Worm (Caenorhabditis elegans) whole organism, L2 larva: ENCODE data around the gene Y51B9A.5.

Source experiments
- R02D3.7 ChIP-seq: fragments of 150-350 bp; optimal IDR thresholded peaks from 2 replicates; lab custom pipeline; 2014; ENCODE audit warnings: missing biosample characterization, missing genetic modification characterization
- ZK546.5 ChIP-seq: sonication (generic microtip); optimal IDR thresholded peaks from 2 replicates; lab custom pipeline; 2017; ENCODE audit warnings: missing biosample characterization, missing genetic modification characterization
- ama-1 ChIP-seq: fragments of 150-350 bp; optimal IDR thresholded peaks from 2 replicates; lab custom pipeline; 2018; ENCODE audit warnings: inconsistent platforms
- ceh-82 ChIP-seq: fragments of 150-350 bp; optimal IDR thresholded peaks from 2 replicates; lab custom pipeline; 2014; ENCODE audit warnings: missing biosample characterization, missing genetic modification characterization
- egl-27 ChIP-seq: sonication (generic microtip); optimal IDR thresholded peaks from 3 replicates; lab custom pipeline; 2017; ENCODE audit warnings: missing biosample characterization, missing genetic modification reagents, missing genetic modification characterization
- fos-1 ChIP-seq: fragments of 150-350 bp; optimal IDR thresholded peaks from 2 replicates; lab custom pipeline; 2014; ENCODE audit warnings: missing biosample characterization, missing genetic modification characterization
- gmeb-1 ChIP-seq: fragments of 150-350 bp; optimal IDR thresholded peaks from 2 replicates; lab custom pipeline; 2014; ENCODE audit warnings: missing biosample characterization, missing genetic modification characterization
- lin-13 ChIP-seq: fragments of 150-350 bp; optimal IDR thresholded peaks from 2 replicates; lab custom pipeline; 2014; ENCODE audit warnings: missing biosample characterization, missing genetic modification reagents, missing genetic modification characterization
- mdl-1 ChIP-seq, 2 experiments: fragments of 150-350 bp in 1 of 2; sonication (generic microtip) in 1 of 2; optimal IDR thresholded peaks; 2 replicates each; lab custom pipeline; 2017; ENCODE audit warnings: missing biosample characterization in 2 of 2, missing genetic modification characterization in 2 of 2
- nhr-11 ChIP-seq: fragments of 150-350 bp; optimal IDR thresholded peaks from 2 replicates; lab custom pipeline; 2014; ENCODE audit warnings: missing biosample characterization, missing genetic modification characterization
- nhr-12 ChIP-seq: fragments of 150-350 bp; optimal IDR thresholded peaks from 2 replicates; lab custom pipeline; 2014; ENCODE audit warnings: missing biosample characterization, missing genetic modification characterization
- snpc-4 ChIP-seq: fragments of 150-350 bp; optimal IDR thresholded peaks from 2 replicates; lab custom pipeline; 2014; ENCODE audit warnings: missing biosample characterization, missing genetic modification characterization
- ztf-11 ChIP-seq: sonication (generic microtip); optimal IDR thresholded peaks from 2 replicates; lab custom pipeline; 2017; ENCODE audit warnings: missing biosample characterization, missing genetic modification characterization

DNA sequence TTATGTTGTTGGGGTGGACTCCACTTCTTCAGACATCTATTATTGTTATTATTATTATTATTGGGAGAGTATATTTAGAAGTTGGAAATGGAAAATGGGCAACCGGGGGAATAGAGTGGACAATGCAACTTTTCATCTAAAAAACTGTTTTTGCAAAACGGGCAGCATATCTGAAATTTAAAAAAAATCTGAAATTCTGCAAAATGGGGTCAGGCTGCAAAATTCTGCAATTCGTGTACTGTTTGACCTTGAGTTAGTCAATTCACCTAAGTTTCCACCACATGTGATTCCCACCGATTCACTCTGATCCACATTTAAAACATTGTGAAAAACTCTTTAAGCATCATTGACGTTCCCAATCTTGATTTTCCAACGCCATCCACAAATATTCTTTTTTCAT lies 31.0 kb upstream of the Y51B9A.5 start, which contains the start of gene C06C3.4:
- TF ChIP-seq R02D3.7 (no peak), ama-1 (lab: Kevin White, UChicago) (no peak), ZK546.5 (tag; lab: Kevin White, UChicago) (no peak), ztf-11 (no peak), nhr-11 (tag; lab: Kevin White, UChicago) (no peak), ceh-82 (tag; lab: Kevin White, UChicago) (no peak), nhr-12 (tag; lab: Kevin White, UChicago) (no peak), egl-27 (no peak), snpc-4 (tag; lab: Kevin White, UChicago) (no peak), fos-1 (tag; lab: Kevin White, UChicago) (no peak), mdl-1 (tag; optimal IDR thresholded peaks at IDR 0.05; lab: Kevin White, UChicago) (no peak), lin-13 (GFP tag; lab: Kevin White, UChicago) (no peak), gmeb-1 (tag; lab: Kevin White, UChicago) (no peak)
